Fruit fly (Drosophila melanogaster) whole organism, embryonic: ENCODE data around the gene CG10232.

ENCODE experiments used
- Abd-B ChIP-seq: fragments of 200-800 bp; sonication (Bioruptor generic); optimal IDR thresholded peaks from 2 replicates; lab custom pipeline; 2018; ENCODE audit warnings: missing biosample characterization, mild to moderate bottlenecking, missing genetic modification characterization, moderate library complexity
- B-H2 ChIP-seq: fragments of 200-800 bp; sonication (Bioruptor generic); optimal IDR thresholded peaks from 2 replicates; lab custom pipeline; 2018; ENCODE audit warnings: missing biosample characterization, mild to moderate bottlenecking, missing genetic modification characterization
- CG10147 ChIP-seq: fragments of 200-800 bp; sonication (Bioruptor generic); optimal IDR thresholded peaks from 2 replicates; lab custom pipeline; 2019; ENCODE audit warnings: missing biosample characterization, mild to moderate bottlenecking, missing genetic modification characterization, moderate library complexity
- CG1024 ChIP-seq: fragments of 200-800 bp; sonication (Bioruptor generic); IDR thresholded peaks from 2 replicates; pipeline ENCODE4 v1.3.6; 2022; ENCODE audit warnings: missing biosample characterization, missing genetic modification characterization
- CG12942 ChIP-seq: fragments of 200-800 bp; sonication (Bioruptor generic); optimal IDR thresholded peaks from 3 replicates; lab custom pipeline; 2016; ENCODE audit warnings: missing biosample characterization, missing genetic modification characterization
- CG14014 ChIP-seq: fragments of 200-800 bp; sonication (Bioruptor generic); IDR thresholded peaks from 2 replicates; pipeline ENCODE4 v1.3.6; 2022; ENCODE audit warnings: missing biosample characterization, missing genetic modification characterization
- CG17612 ChIP-seq: fragments of 200-800 bp; sonication (Bioruptor generic); IDR thresholded peaks from 2 replicates; pipeline ENCODE4 v1.3.6; 2022; ENCODE audit warnings: missing biosample characterization, missing genetic modification characterization
- CG17802 ChIP-seq: fragments of 200-800 bp; sonication (Bioruptor generic); optimal IDR thresholded peaks from 2 replicates; lab custom pipeline; 2018; ENCODE audit warnings: missing biosample characterization, mild to moderate bottlenecking, missing genetic modification characterization, moderate library complexity
- CG17829 ChIP-seq: fragments of 200-800 bp; optimal IDR thresholded peaks from 2 replicates; lab custom pipeline; 2019; ENCODE audit warnings: missing biosample characterization, mild to moderate bottlenecking, missing genetic modification characterization, moderate library complexity
- CG2678 ChIP-seq: fragments of 200-800 bp; sonication (Bioruptor generic); optimal IDR thresholded peaks from 3 replicates; lab custom pipeline; 2019; ENCODE audit warnings: missing biosample characterization, mild to moderate bottlenecking, missing genetic modification characterization, moderate library complexity
- CG2712 ChIP-seq: fragments of 200-800 bp; optimal IDR thresholded peaks from 3 replicates; lab custom pipeline; 2019; ENCODE audit warnings: missing biosample characterization, mild to moderate bottlenecking, missing genetic modification characterization, moderate library complexity
- CG4730 ChIP-seq: fragments of 200-800 bp; sonication (Bioruptor generic); IDR thresholded peaks from 2 replicates; pipeline ENCODE4 v1.3.6; 2022; ENCODE audit warnings: missing biosample characterization, missing genetic modification characterization
- CG4820 ChIP-seq: fragments of 200-800 bp; sonication (Bioruptor generic); optimal IDR thresholded peaks from 3 replicates; lab custom pipeline; 2016; ENCODE audit warnings: missing biosample characterization, missing genetic modification characterization
- CG8765 ChIP-seq: fragments of 200-800 bp; sonication (Bioruptor generic); IDR thresholded peaks from 2 replicates; pipeline ENCODE4 v1.3.6; 2022; ENCODE audit warnings: missing biosample characterization, missing genetic modification characterization
- CG8924 ChIP-seq: fragments of 200-800 bp; optimal IDR thresholded peaks from 3 replicates; lab custom pipeline; 2019; ENCODE audit warnings: missing biosample characterization, mild to moderate bottlenecking, missing genetic modification characterization, moderate library complexity
- D ChIP-seq, 2 experiments: fragments of 200-800 bp in 1 of 2; fragments of >200 bp in 1 of 2; sonication (Bioruptor generic) in 1 of 2; optimal IDR thresholded peaks; 2 replicates in 1 of 2; 3 replicates in 1 of 2; lab custom pipeline; 2017; ENCODE audit warnings: mild to moderate bottlenecking in 1 of 2, missing biosample characterization in 1 of 2, missing genetic modification characterization in 1 of 2, missing genetic modification reagents in 1 of 2
- Elba2 ChIP-seq: fragments of 200-800 bp; sonication (Bioruptor generic); optimal IDR thresholded peaks from 3 replicates; lab custom pipeline; 2016; ENCODE audit warnings: missing biosample characterization, missing genetic modification characterization
- Gug ChIP-seq: fragments of 200-800 bp; sonication (Bioruptor generic); IDR thresholded peaks from 4 replicates; pipeline ENCODE4 v1.3.6; 2022; ENCODE audit warnings: missing biosample characterization, missing genetic modification characterization
- HHEX ChIP-seq: fragments of 200-800 bp; sonication (Bioruptor generic); optimal IDR thresholded peaks from 3 replicates; lab custom pipeline; 2017; ENCODE audit warnings: missing biosample characterization, mild to moderate bottlenecking, missing genetic modification characterization, missing genetic modification reagents
- HLH4C ChIP-seq: fragments of 200-800 bp; sonication (Bioruptor generic); IDR thresholded peaks from 3 replicates; pipeline ENCODE4 v1.3.6; 2022; ENCODE audit warnings: missing biosample characterization, missing genetic modification characterization; ENCODE audit not compliant: partially characterized antibody
- Kr ChIP-seq: fragments of 200-800 bp; sonication (Bioruptor generic); optimal IDR thresholded peaks from 2 replicates; lab custom pipeline; 2017; ENCODE audit warnings: missing biosample characterization, mild to moderate bottlenecking, missing genetic modification characterization
- NC2β ChIP-seq: fragments of 200-800 bp; sonication (Bioruptor generic); optimal IDR thresholded peaks from 2 replicates; lab custom pipeline; 2016; ENCODE audit warnings: missing biosample characterization, missing genetic modification characterization
- Nf-YB ChIP-seq: fragments of 200-800 bp; sonication (Bioruptor generic); optimal IDR thresholded peaks from 3 replicates; lab custom pipeline; 2019; ENCODE audit warnings: missing biosample characterization, mild to moderate bottlenecking, missing genetic modification characterization, moderate library complexity
- Pdp1 ChIP-seq, 2 experiments: fragments of 200-800 bp; sonication (Bioruptor generic); optimal IDR thresholded peaks; 3 replicates each; lab custom pipeline; 2016; ENCODE audit warnings: missing biosample characterization in 2 of 2, missing genetic modification characterization in 2 of 2, mild to moderate bottlenecking in 1 of 2, moderate library complexity in 1 of 2
- Poxn ChIP-seq: fragments of 200-800 bp; sonication (Bioruptor generic); IDR thresholded peaks from 2 replicates; pipeline ENCODE4 v1.3.6; 2022; ENCODE audit warnings: missing biosample characterization, missing genetic modification characterization
- Sry-δ ChIP-seq: fragments of 200-800 bp; sonication (Bioruptor generic); optimal IDR thresholded peaks from 2 replicates; lab custom pipeline; 2016; ENCODE audit warnings: missing biosample characterization, missing genetic modification characterization
- Stat92E ChIP-seq, 3 experiments: fragments of >200 bp in 2 of 3; fragments of 200-800 bp in 1 of 3; sonication (Bioruptor generic) in 1 of 3; optimal IDR thresholded peaks; 2 replicates each; lab custom pipeline; 2017 to 2019; ENCODE audit warnings: missing biosample characterization in 3 of 3, missing genetic modification characterization in 3 of 3, mild to moderate bottlenecking in 1 of 3, moderate library complexity in 1 of 3
- ab ChIP-seq: fragments of 200-800 bp; sonication (Bioruptor generic); optimal IDR thresholded peaks from 2 replicates; lab custom pipeline; 2016; ENCODE audit warnings: missing biosample characterization, missing genetic modification characterization
- ato ChIP-seq: fragments of 200-800 bp; sonication (Bioruptor generic); IDR thresholded peaks from 2 replicates; pipeline ENCODE4 v1.3.6; 2022; ENCODE audit warnings: missing biosample characterization, missing genetic modification characterization; ENCODE audit not compliant: partially characterized antibody
- az2 ChIP-seq: fragments of 200-800 bp; sonication (Bioruptor generic); optimal IDR thresholded peaks from 3 replicates; lab custom pipeline; 2016; ENCODE audit warnings: missing biosample characterization, missing genetic modification characterization
- bab2 ChIP-seq: fragments of 200-800 bp; sonication (Bioruptor generic); optimal IDR thresholded peaks from 2 replicates; lab custom pipeline; 2016; ENCODE audit warnings: missing biosample characterization, missing genetic modification characterization
- crol ChIP-seq: fragments of 200-800 bp; sonication (Bioruptor generic); IDR thresholded peaks from 2 replicates; pipeline ENCODE4 v1.3.6; 2022; ENCODE audit warnings: missing biosample characterization, missing genetic modification characterization
- fd96Cb ChIP-seq: fragments of 200-800 bp; sonication (Bioruptor generic); optimal IDR thresholded peaks from 2 replicates; lab custom pipeline; 2018; ENCODE audit warnings: missing biosample characterization, mild to moderate bottlenecking, missing genetic modification characterization, moderate library complexity
- grau ChIP-seq: fragments of 200-800 bp; optimal IDR thresholded peaks from 3 replicates; lab custom pipeline; 2019; ENCODE audit warnings: missing biosample characterization, mild to moderate bottlenecking, missing genetic modification characterization, moderate library complexity
- gsb-n ChIP-seq: fragments of 200-800 bp; sonication (Bioruptor generic); optimal IDR thresholded peaks from 3 replicates; lab custom pipeline; 2018; ENCODE audit warnings: missing biosample characterization, mild to moderate bottlenecking, missing genetic modification characterization
- h ChIP-seq: fragments of >200 bp; optimal IDR thresholded peaks from 2 replicates; lab custom pipeline; 2017
- jumu ChIP-seq: fragments of 200-800 bp; sonication (Bioruptor generic); optimal IDR thresholded peaks from 3 replicates; lab custom pipeline; 2016; ENCODE audit warnings: missing biosample characterization, missing genetic modification characterization
- oc ChIP-seq: fragments of 200-800 bp; sonication (Bioruptor generic); optimal IDR thresholded peaks from 2 replicates; lab custom pipeline; 2018; ENCODE audit warnings: missing biosample characterization, mild to moderate bottlenecking, missing genetic modification characterization, moderate library complexity
- onecut ChIP-seq: fragments of 200-800 bp; sonication (Bioruptor generic); IDR thresholded peaks from 2 replicates; pipeline ENCODE4 v1.3.6; 2022; ENCODE audit warnings: missing biosample characterization, missing genetic modification characterization
- otp ChIP-seq: fragments of 200-800 bp; sonication (Bioruptor generic); IDR thresholded peaks from 3 replicates; pipeline ENCODE4, ENCODE4 v1.3.6; 2022; ENCODE audit warnings: missing biosample characterization, missing genetic modification characterization
- pb ChIP-seq: fragments of 200-800 bp; sonication (Bioruptor generic); optimal IDR thresholded peaks from 3 replicates; lab custom pipeline; 2016; ENCODE audit warnings: missing biosample characterization, missing genetic modification characterization
- ranshi ChIP-seq: fragments of 200-800 bp; sonication (Bioruptor generic); IDR thresholded peaks from 2 replicates; pipeline ENCODE4 v1.3.6; 2022; ENCODE audit warnings: missing biosample characterization, missing genetic modification characterization
- repo ChIP-seq: fragments of 200-800 bp; sonication (Bioruptor generic); optimal IDR thresholded peaks from 2 replicates; lab custom pipeline; 2016; ENCODE audit warnings: missing biosample characterization, missing genetic modification characterization
- schlank ChIP-seq: fragments of 200-800 bp; sonication (Bioruptor generic); optimal IDR thresholded peaks from 2 replicates; lab custom pipeline; 2018; ENCODE audit warnings: missing biosample characterization, mild to moderate bottlenecking, missing genetic modification characterization
- sisA ChIP-seq: fragments of 200-800 bp; sonication (Bioruptor generic); IDR thresholded peaks from 2 replicates; pipeline ENCODE4 v1.3.6; 2022; ENCODE audit warnings: missing biosample characterization, missing genetic modification characterization
- sna ChIP-seq: fragments of 200-800 bp; sonication (Bioruptor generic); IDR thresholded peaks from 2 replicates; pipeline ENCODE4 v1.3.6; 2022; ENCODE audit warnings: missing biosample characterization, missing genetic modification characterization; ENCODE audit not compliant: partially characterized antibody
- sug ChIP-seq: fragments of 200-800 bp; optimal IDR thresholded peaks from 2 replicates; lab custom pipeline; 2019; ENCODE audit warnings: missing biosample characterization, mild to moderate bottlenecking, missing genetic modification characterization, moderate library complexity
- trh ChIP-seq: fragments of 200-800 bp; sonication (Bioruptor generic); optimal IDR thresholded peaks from 2 replicates; lab custom pipeline; 2016; ENCODE audit warnings: missing biosample characterization, missing genetic modification characterization
- z ChIP-seq: fragments of 200-800 bp; sonication (Bioruptor generic); IDR thresholded peaks from 3 replicates; pipeline ENCODE4 v1.3.6; 2022; ENCODE audit warnings: missing biosample characterization, missing genetic modification characterization

The CG10232 gene

DNA sequence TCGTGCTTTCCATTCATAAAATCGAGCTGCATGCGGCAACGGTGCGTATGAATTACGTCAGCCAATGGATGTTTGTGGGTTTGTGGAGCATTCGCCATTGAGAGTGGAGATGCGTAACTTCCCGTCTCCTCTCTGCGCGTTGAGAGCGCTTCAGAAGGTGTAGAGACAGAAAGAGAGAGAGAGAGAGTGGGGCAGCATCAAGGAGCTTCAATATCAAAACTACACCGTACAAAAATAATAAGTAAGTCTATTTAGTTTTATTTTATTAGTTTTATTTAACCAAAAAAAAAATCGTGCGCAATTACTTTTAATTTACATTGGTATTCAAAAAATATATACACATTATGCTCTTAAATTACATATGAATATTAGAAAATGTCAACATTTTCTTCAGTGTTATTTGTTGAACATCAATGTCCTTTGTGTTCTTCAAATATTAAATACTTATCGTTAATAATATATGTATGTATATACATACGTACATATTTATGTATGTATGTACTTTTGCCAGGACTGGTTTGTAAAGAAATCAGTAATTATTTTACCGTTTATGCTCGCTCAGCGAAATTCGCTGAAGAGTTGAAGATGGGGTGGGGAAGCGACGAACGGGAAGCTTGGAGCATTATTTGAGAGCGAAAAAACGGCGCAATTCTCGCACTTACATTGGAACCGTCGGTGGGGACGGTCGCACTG lies 1.4 kb upstream of the CG10232 start, which contains the start of gene CG10365 (continued):
- 0 out of 3 replicates have a peak, but pooled peaks have one; percentile 29 for TF ChIP-seq z (GFP tag; lab: Robert Waterston, UW)
- peak; percentile 77 for TF ChIP-seq crol (GFP tag; lab: Robert Waterston, UW)
- peak; percentile 84 for TF ChIP-seq CG2712 (tag; lab: Kevin White, UChicago)
- no peak for TF ChIP-seq CG17802 (tag; lab: Kevin White, UChicago)
- peak; percentile 96 for TF ChIP-seq CG2678 (tag; lab: Kevin White, UChicago)
- peak; percentile 59 for TF ChIP-seq B-H2
- no peak for TF ChIP-seq Stat92E (GFP tag; optimal IDR thresholded peaks at IDR 0.05; lab: Kevin White, UChicago)
- peak; percentile 49 for TF ChIP-seq CG4820 (GFP tag; lab: Kevin White, UChicago)
- 0 out of 3 replicates have a peak, but pooled peaks have one; percentile 19 for TF ChIP-seq otp (GFP tag; lab: Robert Waterston, UW)
- TF ChIP-seq NC2β (GFP tag; lab: Kevin White, UChicago) = no peak
- TF ChIP-seq sna = no peak
- no peak for TF ChIP-seq Elba2 (GFP tag; lab: Kevin White, UChicago)
- no peak for TF ChIP-seq D (optimal IDR thresholded peaks at IDR 0.05; lab: Kevin White, UChicago)
- TF ChIP-seq D (GFP tag; optimal IDR thresholded peaks at IDR 0.05; lab: Kevin White, UChicago) = peak; percentile 42
- TF ChIP-seq CG8765 = no peak
- peak; percentile 79 for TF ChIP-seq gsb-n (tag; lab: Kevin White, UChicago)
- TF ChIP-seq Sry-δ (GFP tag; lab: Kevin White, UChicago) = no peak
- peak; percentile 87 for TF ChIP-seq HHEX (GFP tag; lab: Kevin White, UChicago)
- no peak for TF ChIP-seq ab (GFP tag; lab: Kevin White, UChicago)
- peak; percentile 43 for TF ChIP-seq Abd-B (GFP tag; lab: Kevin White, UChicago)
- TF ChIP-seq CG10147 (GFP tag; lab: Kevin White, UChicago) = peak; percentile 94
- TF ChIP-seq CG8924 (tag; lab: Kevin White, UChicago) = peak; percentile 85
- TF ChIP-seq CG4730 (GFP tag; lab: Robert Waterston, UW) = peak; percentile 68
- TF ChIP-seq Gug (GFP tag; lab: Robert Waterston, UW) = no peak
- TF ChIP-seq Kr (GFP tag; lab: Kevin White, UChicago) = no peak
- TF ChIP-seq jumu = no peak
- peak; percentile 88 for TF ChIP-seq ranshi (GFP tag; lab: Robert Waterston, UW)
- TF ChIP-seq CG1024 (GFP tag; lab: Robert Waterston, UW) = peak; percentile 60
- TF ChIP-seq h (lab: Kevin White, UChicago) = no peak
- peak; percentile 68 for TF ChIP-seq CG12942 (GFP tag; lab: Kevin White, UChicago)
- TF ChIP-seq repo (GFP tag; lab: Kevin White, UChicago) = no peak
- peak; percentile 86 for TF ChIP-seq fd96Cb (tag; lab: Kevin White, UChicago)
- TF ChIP-seq bab2 (GFP tag; lab: Kevin White, UChicago) = peak; percentile 21
- peak; percentile 76 for TF ChIP-seq sisA
- TF ChIP-seq trh (GFP tag; lab: Kevin White, UChicago) = peak; percentile 34
- no peak for TF ChIP-seq pb (GFP tag; lab: Kevin White, UChicago)
- TF ChIP-seq sug (tag; lab: Kevin White, UChicago) = peak; percentile 36
- peak; percentile 74 for TF ChIP-seq onecut (GFP tag; lab: Robert Waterston, UW)
- peak; percentile 54; the same call in 1 of the 2 replicates for TF ChIP-seq Poxn (GFP tag; lab: Robert Waterston, UW)
- peak; percentile 81 for TF ChIP-seq az2
- peak; percentile 77 for TF ChIP-seq Nf-YB (GFP tag; lab: Kevin White, UChicago)
- TF ChIP-seq ato (GFP tag; lab: Robert Waterston, UW) = no peak
- peak; percentile 92 for TF ChIP-seq CG14014 (GFP tag; lab: Robert Waterston, UW)
- TF ChIP-seq CG17612 (GFP tag; lab: Robert Waterston, UW) = peak; percentile 72
- TF ChIP-seq schlank (tag; lab: Kevin White, UChicago) = no peak
- TF ChIP-seq Pdp1 (GFP tag; optimal IDR thresholded peaks at IDR 0.05; lab: Kevin White, UChicago) = peak in 1 of 2 experiments; percentile 96
- peak; percentile 58 for TF ChIP-seq CG17829
- peak; percentile 79 for TF ChIP-seq oc (tag; lab: Kevin White, UChicago)
- TF ChIP-seq grau (tag; lab: Kevin White, UChicago) = peak; percentile 86
- TF ChIP-seq HLH4C (GFP tag; lab: Robert Waterston, UW) = no peak
